Fruit fly (Drosophila melanogaster): ENCODE data around the gene CG42371.

CG42371 gene

DNA sequence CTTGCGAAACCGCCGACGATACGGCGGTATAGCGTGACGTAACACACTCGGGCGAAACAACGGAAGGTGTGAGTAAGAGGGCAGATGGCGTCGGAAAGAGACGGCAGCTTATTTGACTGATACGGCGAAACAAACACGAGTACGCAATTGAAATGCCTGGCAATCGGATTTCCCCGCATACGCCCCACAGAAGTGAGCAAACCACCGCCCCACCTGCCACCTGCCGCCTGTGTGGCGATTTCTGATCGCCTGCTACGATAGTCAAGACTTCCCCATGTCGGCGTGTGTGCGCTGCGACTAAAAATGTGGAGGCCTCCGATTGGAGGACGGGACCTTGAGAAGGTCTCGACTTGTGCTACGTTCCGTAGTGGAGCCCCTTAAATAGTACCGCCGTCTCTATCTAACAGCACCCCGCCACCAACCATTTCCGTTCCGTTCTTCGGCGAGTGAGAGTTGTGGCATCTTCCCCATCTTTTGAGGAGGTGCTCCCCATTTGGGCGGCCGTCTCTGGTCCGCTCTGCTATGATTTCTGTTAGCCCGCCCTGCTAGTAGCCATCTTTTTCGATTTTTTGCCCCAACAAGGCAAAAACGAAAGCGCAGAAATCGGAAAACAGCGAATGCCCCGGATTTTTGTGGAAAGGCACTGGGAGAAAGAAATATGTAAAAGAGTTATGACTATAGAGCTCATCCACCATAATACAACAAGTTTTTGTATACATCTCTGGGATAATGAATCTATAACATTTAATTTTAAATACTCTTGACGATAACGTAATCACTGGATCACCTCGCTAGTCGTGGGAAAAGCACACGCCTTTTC, 18.2 kb downstream of the CG42371 start:
- TF ChIP-seq foxo (GFP tag; optimal IDR thresholded peaks at IDR 0.05) (peak; percentile 87 to 98), HLH106 (tag; optimal IDR thresholded peaks at IDR 0.05) (peak; percentile 95), dl (GFP tag; optimal IDR thresholded peaks at IDR 0.05; ENCODE audit: insufficient read depth in 1 of 2, partially characterized antibody in 2 of 2) (peak; percentile 72 to 77), Mio (GFP tag; optimal IDR thresholded peaks at IDR 0.05) (peak; percentile 78), Dif (GFP tag; optimal IDR thresholded peaks at IDR 0.05; ENCODE audit: partially characterized antibody) (peak; percentile 92), Myc (optimal IDR thresholded peaks at IDR 0.05) (peak; percentile 3), Rel (GFP tag; optimal IDR thresholded peaks at IDR 0.05) (peak; percentile 90), Rel (tag; optimal IDR thresholded peaks at IDR 0.05) (peak; percentile 98), ey (GFP tag; optimal IDR thresholded peaks at IDR 0.05) (peak; percentile 98), usp (GFP tag; optimal IDR thresholded peaks at IDR 0.05) (no peak), jim (GFP tag; optimal IDR thresholded peaks at IDR 0.05) (no peak), Dfd (GFP tag; optimal IDR thresholded peaks at IDR 0.05) (no peak), CG9705 (GFP tag; optimal IDR thresholded peaks at IDR 0.05) (peak; percentile 75), CrebA (GFP tag; optimal IDR thresholded peaks at IDR 0.05; ENCODE audit: borderline replicate concordance) (peak; percentile 90), lola (GFP tag; optimal IDR thresholded peaks at IDR 0.05) (no peak), OdsH (GFP tag; optimal IDR thresholded peaks at IDR 0.05) (peak; percentile 97), woc (GFP tag; optimal IDR thresholded peaks at IDR 0.05) (peak; percentile 94), psq (GFP tag; optimal IDR thresholded peaks at IDR 0.05) (peak; percentile 93), CG32264 (GFP tag; optimal IDR thresholded peaks at IDR 0.05) (peak; percentile 97), fru (GFP tag; optimal IDR thresholded peaks at IDR 0.05) (peak; percentile 98), sv (GFP tag; optimal IDR thresholded peaks at IDR 0.05) (peak; percentile 65), Hnf4 (GFP tag; optimal IDR thresholded peaks at IDR 0.05) (peak; percentile 95), Hr83 (GFP tag; optimal IDR thresholded peaks at IDR 0.05; ENCODE audit: poor library complexity, severe bottlenecking) (peak; percentile 79), Jra (GFP tag; optimal IDR thresholded peaks at IDR 0.05) (peak; percentile 80), br (GFP tag; optimal IDR thresholded peaks at IDR 0.05) (peak; percentile 97), h (GFP tag; optimal IDR thresholded peaks at IDR 0.05) (peak; percentile 98), dmrt93B (GFP tag; optimal IDR thresholded peaks at IDR 0.05) (peak; percentile 95), Sp1 (GFP tag; optimal IDR thresholded peaks at IDR 0.05) (peak; percentile 95), GATAd (GFP tag; optimal IDR thresholded peaks at IDR 0.05) (no peak), dsf (GFP tag; optimal IDR thresholded peaks at IDR 0.05; ENCODE audit: borderline replicate concordance) (peak; percentile 80), Abd-B (GFP tag; optimal IDR thresholded peaks at IDR 0.05) (no peak), sage (GFP tag; optimal IDR thresholded peaks at IDR 0.05) (peak; percentile 96), brk (GFP tag; optimal IDR thresholded peaks at IDR 0.05) (peak; percentile 90), Vsx2 (GFP tag; optimal IDR thresholded peaks at IDR 0.05; ENCODE audit: partially characterized antibody) (peak; percentile 93), rgr (GFP tag; optimal IDR thresholded peaks at IDR 0.05) (peak; percentile 97), pan (optimal IDR thresholded peaks at IDR 0.05) (no peak), tai (GFP tag; optimal IDR thresholded peaks at IDR 0.05) (peak; percentile 87), N (GFP tag; optimal IDR thresholded peaks at IDR 0.05) (no peak), Hr78 (GFP tag; optimal IDR thresholded peaks at IDR 0.05) (no peak)

- TF ChIP-seq Dif (GFP tag; optimal IDR thresholded peaks at IDR 0.05; ENCODE audit: partially characterized antibody) (peak; percentile 27), dl (GFP tag; optimal IDR thresholded peaks at IDR 0.05; ENCODE audit: insufficient read depth in 1 of 2, partially characterized antibody in 2 of 2) (peak in 1 of 2 experiments; percentile 23), jim (GFP tag; optimal IDR thresholded peaks at IDR 0.05) (no peak)
Measured at dm6 chr2L:2198119-2198494, 18.9 kb downstream of the CG42371 start.

All from whole organism, wandering third instar larva.